Fruit fly (Drosophila melanogaster) whole organism, embryonic: ENCODE measurements around the gene Cul5.

Source experiments
- Antp ChIP-seq: fragments of 200-800 bp; sonication (Bioruptor generic); optimal IDR thresholded peaks from 3 replicates; lab custom pipeline; 2016; ENCODE audit warnings: missing biosample characterization, missing genetic modification characterization
- CG10462 ChIP-seq: fragments of 200-800 bp; sonication (Bioruptor generic); optimal IDR thresholded peaks from 2 replicates; lab custom pipeline; 2016; ENCODE audit warnings: missing biosample characterization, missing genetic modification characterization
- CG10654 ChIP-seq: fragments of 200-800 bp; sonication (Bioruptor generic); optimal IDR thresholded peaks from 2 replicates; lab custom pipeline; 2016; ENCODE audit warnings: missing biosample characterization, missing genetic modification characterization
- CG12299 ChIP-seq: fragments of 200-800 bp; sonication (Bioruptor generic); optimal IDR thresholded peaks from 2 replicates; lab custom pipeline; 2018; ENCODE audit warnings: missing biosample characterization, mild to moderate bottlenecking, missing genetic modification characterization
- CG15514 ChIP-seq: fragments of 200-800 bp; sonication (Bioruptor generic); optimal IDR thresholded peaks from 3 replicates; lab custom pipeline; 2017; ENCODE audit warnings: missing biosample characterization, missing genetic modification characterization, mild to moderate bottlenecking, moderate library complexity, missing genetic modification reagents
- CG16779 ChIP-seq: fragments of 200-800 bp; sonication (Bioruptor generic); IDR thresholded peaks from 2 replicates; pipeline ENCODE4 v1.3.6; 2022; ENCODE audit warnings: missing biosample characterization, missing genetic modification characterization
- CG17359 ChIP-seq: fragments of 200-800 bp; sonication (Bioruptor generic); optimal IDR thresholded peaks from 3 replicates; lab custom pipeline; 2018; ENCODE audit warnings: missing biosample characterization, mild to moderate bottlenecking, missing genetic modification characterization, moderate library complexity
- CG17912 ChIP-seq: fragments of 200-800 bp; sonication (Bioruptor generic); optimal IDR thresholded peaks from 2 replicates; lab custom pipeline; 2018; ENCODE audit warnings: missing biosample characterization, mild to moderate bottlenecking, missing genetic modification characterization
- CG2202 ChIP-seq: fragments of 200-800 bp; sonication (Bioruptor generic); optimal IDR thresholded peaks from 2 replicates; lab custom pipeline; 2018; ENCODE audit warnings: missing biosample characterization, mild to moderate bottlenecking, missing genetic modification characterization
- CG2678 ChIP-seq: fragments of 200-800 bp; sonication (Bioruptor generic); optimal IDR thresholded peaks from 3 replicates; lab custom pipeline; 2019; ENCODE audit warnings: missing biosample characterization, mild to moderate bottlenecking, missing genetic modification characterization, moderate library complexity
- CG4360 ChIP-seq: fragments of 200-800 bp; sonication (Bioruptor generic); IDR thresholded peaks from 2 replicates; pipeline ENCODE4 v1.3.6; 2022; ENCODE audit warnings: missing biosample characterization, missing genetic modification characterization
- CG4730 ChIP-seq: fragments of 200-800 bp; sonication (Bioruptor generic); IDR thresholded peaks from 2 replicates; pipeline ENCODE4 v1.3.6; 2022; ENCODE audit warnings: missing biosample characterization, missing genetic modification characterization
- CG7839 ChIP-seq: fragments of 200-800 bp; sonication (Bioruptor generic); optimal IDR thresholded peaks from 3 replicates; lab custom pipeline; 2018; ENCODE audit warnings: missing biosample characterization, mild to moderate bottlenecking, missing genetic modification characterization, moderate library complexity
- CG8478 ChIP-seq: fragments of >200 bp; optimal IDR thresholded peaks from 2 replicates; lab custom pipeline; 2018
- CG9215 ChIP-seq: fragments of 200-800 bp; sonication (Bioruptor generic); IDR thresholded peaks from 2 replicates; pipeline ENCODE4 v1.3.6; 2022; ENCODE audit warnings: missing biosample characterization, missing genetic modification characterization
- CkIIα-i1 ChIP-seq: fragments of 200-800 bp; sonication (Bioruptor generic); IDR thresholded peaks from 2 replicates; pipeline ENCODE4 v1.3.6; 2022; ENCODE audit warnings: missing biosample characterization, missing genetic modification characterization
- CrebB ChIP-seq: fragments of 200-800 bp; sonication (Bioruptor generic); optimal IDR thresholded peaks from 3 replicates; lab custom pipeline; 2018; ENCODE audit warnings: missing biosample characterization, mild to moderate bottlenecking, missing genetic modification characterization
- Dip3 ChIP-seq: fragments of 200-800 bp; sonication (Bioruptor generic); optimal IDR thresholded peaks from 3 replicates; lab custom pipeline; 2016; ENCODE audit warnings: missing biosample characterization, missing genetic modification characterization
- Doc2 ChIP-seq: fragments of 200-800 bp; sonication (Bioruptor generic); IDR thresholded peaks from 2 replicates; pipeline ENCODE4 v1.3.6; 2022; ENCODE audit warnings: missing biosample characterization, missing genetic modification characterization
- Dp ChIP-seq: fragments of 200-800 bp; sonication (Bioruptor generic); optimal IDR thresholded peaks from 2 replicates; lab custom pipeline; 2018; ENCODE audit warnings: missing biosample characterization, mild to moderate bottlenecking, missing genetic modification characterization, moderate library complexity
- Fer1 ChIP-seq: fragments of 200-800 bp; sonication (Bioruptor generic); optimal IDR thresholded peaks from 2 replicates; lab custom pipeline; 2017; ENCODE audit warnings: missing biosample characterization, mild to moderate bottlenecking, missing genetic modification characterization
- Fer2 ChIP-seq: fragments of 200-800 bp; sonication (Bioruptor generic); optimal IDR thresholded peaks from 2 replicates; lab custom pipeline; 2018; ENCODE audit warnings: missing biosample characterization, mild to moderate bottlenecking, missing genetic modification characterization, moderate library complexity
- Hmr ChIP-seq: fragments of 200-800 bp; sonication (Bioruptor generic); optimal IDR thresholded peaks from 3 replicates; lab custom pipeline; 2017; ENCODE audit warnings: mild to moderate bottlenecking, missing biosample characterization, missing genetic modification reagents, missing genetic modification characterization
- Lim3 ChIP-seq: fragments of 200-800 bp; sonication (Bioruptor generic); IDR thresholded peaks from 2 replicates; pipeline ENCODE4 v1.3.6; 2022; ENCODE audit warnings: missing biosample characterization, missing genetic modification characterization
- Med ChIP-seq: fragments of 200-800 bp; sonication (Bioruptor generic); peaks from one replicate; lab custom pipeline; 2016; ENCODE audit warnings: missing biosample characterization, missing genetic modification characterization, mild to moderate bottlenecking, inconsistent platforms, moderate library complexity
- Myb ChIP-seq: fragments of 200-800 bp; sonication (Bioruptor generic); optimal IDR thresholded peaks from 2 replicates; lab custom pipeline; 2016; ENCODE audit warnings: missing biosample characterization, missing genetic modification characterization
- NC2α ChIP-seq: fragments of 200-800 bp; sonication (Bioruptor generic); optimal IDR thresholded peaks from 2 replicates; lab custom pipeline; 2016; ENCODE audit warnings: missing biosample characterization, missing genetic modification characterization
- NC2β ChIP-seq: fragments of 200-800 bp; sonication (Bioruptor generic); optimal IDR thresholded peaks from 2 replicates; lab custom pipeline; 2016; ENCODE audit warnings: missing biosample characterization, missing genetic modification characterization
- NFAT ChIP-seq: fragments of 200-800 bp; sonication (Bioruptor generic); IDR thresholded peaks from 2 replicates; pipeline ENCODE4 v1.3.6; 2022; ENCODE audit warnings: missing biosample characterization, missing genetic modification characterization
- NK7.1 ChIP-seq: fragments of 200-800 bp; sonication (Bioruptor generic); optimal IDR thresholded peaks from 3 replicates; lab custom pipeline; 2016; ENCODE audit warnings: missing biosample characterization, missing genetic modification characterization
- NfI ChIP-seq: fragments of 200-800 bp; sonication (Bioruptor generic); optimal IDR thresholded peaks from 3 replicates; lab custom pipeline; 2018; ENCODE audit warnings: missing biosample characterization, mild to moderate bottlenecking, missing genetic modification characterization, moderate library complexity
- Pdp1 ChIP-seq, 2 experiments: fragments of 200-800 bp; sonication (Bioruptor generic); optimal IDR thresholded peaks; 3 replicates each; lab custom pipeline; 2016; ENCODE audit warnings: missing biosample characterization in 2 of 2, missing genetic modification characterization in 2 of 2, mild to moderate bottlenecking in 1 of 2, moderate library complexity in 1 of 2
- Rfx ChIP-seq: fragments of 200-800 bp; sonication (Bioruptor generic); IDR thresholded peaks from 2 replicates; pipeline ENCODE4 v1.3.6; 2022; ENCODE audit warnings: missing biosample characterization, missing genetic modification characterization
- Spps ChIP-seq: fragments of 200-800 bp; sonication (Bioruptor generic); optimal IDR thresholded peaks from 2 replicates; lab custom pipeline; 2018; ENCODE audit warnings: missing biosample characterization, mild to moderate bottlenecking, missing genetic modification characterization
- Xbp1 ChIP-seq: fragments of 200-800 bp; sonication (Bioruptor generic); optimal IDR thresholded peaks from 3 replicates; lab custom pipeline; 2016; ENCODE audit warnings: missing biosample characterization, mild to moderate bottlenecking, missing genetic modification characterization
- YL-1 ChIP-seq: fragments of 200-800 bp; sonication (Bioruptor generic); optimal IDR thresholded peaks from 3 replicates; lab custom pipeline; 2017; ENCODE audit warnings: missing biosample characterization, mild to moderate bottlenecking, missing genetic modification characterization
- az2 ChIP-seq: fragments of 200-800 bp; sonication (Bioruptor generic); optimal IDR thresholded peaks from 3 replicates; lab custom pipeline; 2016; ENCODE audit warnings: missing biosample characterization, missing genetic modification characterization
- br ChIP-seq: fragments of >200 bp; optimal IDR thresholded peaks from 2 replicates; lab custom pipeline; 2017
- cad ChIP-seq: fragments of >200 bp; optimal IDR thresholded peaks from 2 replicates; lab custom pipeline; 2017; ENCODE audit warnings: missing biosample characterization, missing genetic modification characterization
- chif ChIP-seq, 2 experiments: fragments of 200-800 bp; sonication (Bioruptor generic); optimal IDR thresholded peaks; 3 replicates each; lab custom pipeline; 2016; ENCODE audit warnings: missing biosample characterization in 2 of 2, missing genetic modification characterization in 2 of 2
- dm ChIP-seq: fragments of 200-800 bp; sonication (Bioruptor generic); optimal IDR thresholded peaks from 3 replicates; lab custom pipeline; 2016; ENCODE audit warnings: missing biosample characterization, missing genetic modification characterization
- hth ChIP-seq: fragments of >200 bp; optimal IDR thresholded peaks from 2 replicates; lab custom pipeline; 2017; ENCODE audit warnings: inconsistent platforms
- insv ChIP-seq, 2 experiments: fragments of 200-800 bp; sonication (Bioruptor generic); optimal IDR thresholded peaks; 3 replicates each; lab custom pipeline; 2016 to 2018; ENCODE audit warnings: missing biosample characterization in 2 of 2, missing genetic modification characterization in 2 of 2
- knrl ChIP-seq: fragments of 200-800 bp; sonication (Bioruptor generic); IDR thresholded peaks from 3 replicates; pipeline ENCODE4 v1.3.6; 2022; ENCODE audit warnings: missing biosample characterization, missing genetic modification characterization; ENCODE audit not compliant: partially characterized antibody
- psq ChIP-seq: fragments of 200-800 bp; sonication (Bioruptor generic); optimal IDR thresholded peaks from 2 replicates; lab custom pipeline; 2017; ENCODE audit warnings: missing biosample characterization, missing genetic modification characterization
- seq ChIP-seq: fragments of 200-800 bp; sonication (Bioruptor generic); IDR thresholded peaks from 2 replicates; pipeline ENCODE4 v1.3.6; 2022; ENCODE audit warnings: missing biosample characterization, missing genetic modification characterization
- sim ChIP-seq: fragments of 200-800 bp; sonication (Bioruptor generic); IDR thresholded peaks from 2 replicates; pipeline ENCODE4 v1.3.6; 2022; ENCODE audit warnings: missing biosample characterization, missing genetic modification characterization
- slp2 ChIP-seq: fragments of 200-800 bp; sonication (Bioruptor generic); optimal IDR thresholded peaks from 2 replicates; lab custom pipeline; 2016; ENCODE audit warnings: missing biosample characterization, missing genetic modification characterization
- ssp ChIP-seq: fragments of 200-800 bp; sonication (Bioruptor generic); IDR thresholded peaks from 2 replicates; pipeline ENCODE4 v1.3.6; 2022; ENCODE audit warnings: missing biosample characterization, missing genetic modification characterization
- tna ChIP-seq: fragments of 200-800 bp; sonication (Bioruptor generic); IDR thresholded peaks from 2 replicates; pipeline ENCODE4 v1.3.6; 2022; ENCODE audit warnings: missing biosample characterization, missing genetic modification characterization; ENCODE audit not compliant: partially characterized antibody
- tup ChIP-seq: fragments of 200-800 bp; sonication (Bioruptor generic); optimal IDR thresholded peaks from 2 replicates; lab custom pipeline; 2016; ENCODE audit warnings: missing biosample characterization, mild to moderate bottlenecking, missing genetic modification characterization, moderate library complexity
- twi ChIP-seq: fragments of 200-800 bp; optimal IDR thresholded peaks from 2 replicates; lab custom pipeline; 2019; ENCODE audit warnings: missing biosample characterization, mild to moderate bottlenecking, missing genetic modification characterization, moderate library complexity

The Cul5 gene

dm6 chr3R:29040526-29041195 lies 22.1 kb downstream of the Cul5 start (continued):
- no peak for TF ChIP-seq dm (GFP tag; lab: Kevin White, UChicago)
- TF ChIP-seq ssp, result no peak
- no peak for TF ChIP-seq NC2β (GFP tag; lab: Kevin White, UChicago)
- TF ChIP-seq Spps (tag; lab: Kevin White, UChicago), result peak; percentile 13
- TF ChIP-seq CG17912, result no peak
- TF ChIP-seq CG7839 (tag; lab: Kevin White, UChicago), result no peak
- peak in 1 of 2 experiments; percentile 12 for TF ChIP-seq Pdp1 (GFP tag; optimal IDR thresholded peaks at IDR 0.05; lab: Kevin White, UChicago)
- TF ChIP-seq sim (GFP tag; lab: Robert Waterston, UW), result no peak
- peak; percentile 72 for TF ChIP-seq Med (GFP tag; lab: Kevin White, UChicago)
- no peak for TF ChIP-seq CG4730 (GFP tag; lab: Robert Waterston, UW)
- peak; percentile 68 for TF ChIP-seq seq (GFP tag; lab: Robert Waterston, UW)
- no peak for TF ChIP-seq CG2678 (tag; lab: Kevin White, UChicago)
- no peak for TF ChIP-seq slp2
- TF ChIP-seq NC2α, result no peak
- no peak for TF ChIP-seq knrl (GFP tag; lab: Robert Waterston, UW)
- TF ChIP-seq CG17359 (tag; lab: Kevin White, UChicago), result peak; percentile 74
- no peak for TF ChIP-seq CG2202 (tag; lab: Kevin White, UChicago)
- TF ChIP-seq chif (GFP tag; optimal IDR thresholded peaks at IDR 0.05; lab: Kevin White, UChicago), result peak in 1 of 2 experiments; percentile 7
- no peak for TF ChIP-seq Myb (GFP tag; lab: Kevin White, UChicago)
- no peak for TF ChIP-seq psq (GFP tag; lab: Kevin White, UChicago)
- TF ChIP-seq CG16779 (GFP tag; lab: Robert Waterston, UW), result no peak
- no peak for TF ChIP-seq br
- no peak for TF ChIP-seq Doc2
- no peak for TF ChIP-seq Hmr (GFP tag; lab: Kevin White, UChicago)
- no peak for TF ChIP-seq twi (tag; lab: Kevin White, UChicago)
- peak; percentile 76 for TF ChIP-seq Fer1
- TF ChIP-seq hth, result no peak
- TF ChIP-seq CG10654 (GFP tag; lab: Kevin White, UChicago), result peak; percentile 61
- TF ChIP-seq insv (GFP tag; optimal IDR thresholded peaks at IDR 0.05; lab: Kevin White, UChicago), result no peak
- TF ChIP-seq CkIIα-i1 (GFP tag; lab: Robert Waterston, UW), result no peak
- TF ChIP-seq tna (GFP tag; lab: Robert Waterston, UW), result no peak
- no peak for TF ChIP-seq tup
- no peak for TF ChIP-seq cad (GFP tag; lab: Kevin White, UChicago)
- no peak for TF ChIP-seq Antp (GFP tag; lab: Kevin White, UChicago)
- no peak for TF ChIP-seq Dp (GFP tag; lab: Kevin White, UChicago)
- peak; percentile 7 for TF ChIP-seq Dip3 (GFP tag; lab: Kevin White, UChicago)
- TF ChIP-seq Rfx (GFP tag; lab: Robert Waterston, UW), result peak; percentile 63; the same call in 1 of the 2 replicates
- no peak for TF ChIP-seq CG4360 (GFP tag; lab: Robert Waterston, UW)
- TF ChIP-seq CrebB (tag; lab: Kevin White, UChicago), result peak; percentile 17
- no peak for TF ChIP-seq CG15514 (GFP tag; lab: Kevin White, UChicago)
- no peak for TF ChIP-seq CG8478 (lab: Kevin White, UChicago)
- TF ChIP-seq CG9215, result 0 out of 2 replicates have a peak, but pooled peaks have one; percentile 14
- TF ChIP-seq az2 (GFP tag; lab: Kevin White, UChicago), result peak; percentile 70
- TF ChIP-seq NK7.1 (GFP tag; lab: Kevin White, UChicago), result no peak
- TF ChIP-seq NFAT (GFP tag; lab: Robert Waterston, UW), result no peak
- no peak for TF ChIP-seq Lim3 (GFP tag; lab: Robert Waterston, UW)
- TF ChIP-seq Fer2 (tag; lab: Kevin White, UChicago), result peak; percentile 0
- TF ChIP-seq CG10462 (GFP tag; lab: Kevin White, UChicago), result peak; percentile 51
- peak; percentile 66 for TF ChIP-seq Xbp1
- peak; percentile 68 for TF ChIP-seq NfI (GFP tag; lab: Kevin White, UChicago)
- TF ChIP-seq YL-1 (GFP tag; lab: Kevin White, UChicago), result no peak
- TF ChIP-seq CG12299 (tag; lab: Kevin White, UChicago), result peak; percentile 15
